Worm (Caenorhabditis elegans): ENCODE results near the gene ech-4.
A peak's percentile ranks its signal among the peaks of the same experiment; 100 is the strongest.

ech-4 gene

DNA sequence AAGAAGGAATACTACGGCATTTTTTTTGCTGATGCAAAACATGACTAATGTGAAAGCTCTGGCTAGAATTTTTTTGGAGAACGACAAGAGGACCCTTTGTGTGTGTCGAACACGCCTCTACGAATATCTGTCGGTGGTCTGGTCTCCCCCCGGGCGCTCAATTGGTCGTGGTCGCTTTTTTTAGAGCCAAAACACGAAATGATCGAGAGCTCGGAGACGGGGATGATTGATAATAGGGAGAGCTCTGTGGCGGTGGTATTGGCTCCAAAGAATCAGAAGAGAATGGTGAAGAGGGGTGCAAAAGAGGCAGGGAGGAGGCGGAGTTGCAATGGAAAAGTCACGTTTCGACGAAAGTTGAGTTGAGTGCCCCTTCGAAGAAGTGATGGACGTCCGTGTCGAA lies 8.7 kb downstream of the ech-4 start:
- TF ChIP-seq klf-2 (GFP tag; conservative IDR thresholded peaks at IDR 0.05): no peak
- TF ChIP-seq cog-1 (tag; optimal IDR thresholded peaks at IDR 0.05): no peak
- no peak for TF ChIP-seq flt-1 (GFP tag; IDR thresholded peaks at IDR 0.05)
- TF ChIP-seq ztf-23 (GFP tag; IDR thresholded peaks at IDR 0.05): no peak

DNA sequence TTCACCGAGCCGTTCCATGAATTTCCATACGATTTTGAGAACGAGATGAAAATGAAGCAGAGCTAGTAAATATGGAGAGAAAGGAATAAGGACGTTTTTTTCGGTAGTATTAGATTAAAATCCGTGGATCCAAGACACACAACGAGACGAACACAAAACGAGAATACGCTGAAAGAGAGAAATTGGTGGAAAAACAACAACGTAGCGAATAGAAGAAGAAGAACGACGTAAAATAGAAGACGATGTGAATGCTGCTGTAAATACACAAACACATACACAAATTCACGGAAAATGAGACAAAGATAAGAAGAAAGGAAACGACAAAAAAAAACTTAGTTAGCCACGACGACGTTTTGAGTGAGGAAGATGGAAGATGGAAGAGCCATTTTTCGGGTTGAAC lies 13.9 kb downstream of the ech-4 start:
- TF ChIP-seq ztf-29 (GFP tag; IDR thresholded peaks at IDR 0.05): no peak
- no peak for TF ChIP-seq T22C8.4 (GFP tag; IDR thresholded peaks at IDR 0.05)
- 0 out of 2 replicates have a peak, but pooled peaks have one; percentile 29 for TF ChIP-seq flt-1 (GFP tag; IDR thresholded peaks at IDR 0.05)
- no peak for TF ChIP-seq ref-1 (GFP tag; conservative IDR thresholded peaks at IDR 0.05)
- TF ChIP-seq cog-1 (tag; optimal IDR thresholded peaks at IDR 0.05): no peak
- TF ChIP-seq klf-2 (GFP tag; conservative IDR thresholded peaks at IDR 0.05): no peak
- no peak for TF ChIP-seq med-1 (GFP tag; optimal IDR thresholded peaks at IDR 0.05; ENCODE audit: insufficient read depth)
- TF ChIP-seq tab-1 (GFP tag; IDR thresholded peaks at IDR 0.05): no peak

DNA sequence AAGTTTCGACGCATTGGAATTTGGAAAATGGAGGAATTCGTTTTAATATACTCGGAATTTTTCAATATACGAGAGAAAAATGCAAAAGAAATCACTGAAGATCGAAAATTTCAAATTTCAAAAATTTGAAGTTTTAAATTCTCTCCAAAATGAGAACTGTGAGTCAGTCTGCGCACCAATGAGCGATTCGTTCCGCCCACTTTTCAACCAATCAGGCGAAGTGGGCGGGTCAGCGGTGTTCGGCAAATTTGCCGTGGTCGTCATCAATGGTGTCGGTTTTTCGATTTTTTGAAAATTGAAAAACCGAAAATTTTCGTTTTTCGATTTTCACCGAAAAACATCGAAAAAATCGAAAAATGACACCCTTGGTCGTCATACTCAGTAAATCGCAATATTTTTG lies 17.7 kb downstream of the ech-4 start:
- no peak for TF ChIP-seq ref-1 (GFP tag; conservative IDR thresholded peaks at IDR 0.05)
- no peak for TF ChIP-seq flt-1 (GFP tag; IDR thresholded peaks at IDR 0.05)
- TF ChIP-seq ztf-29 (GFP tag; IDR thresholded peaks at IDR 0.05): no peak
- TF ChIP-seq klf-2 (GFP tag; conservative IDR thresholded peaks at IDR 0.05): no peak
- TF ChIP-seq med-1 (GFP tag; optimal IDR thresholded peaks at IDR 0.05; ENCODE audit: insufficient read depth): no peak
- no peak for TF ChIP-seq ztf-23 (GFP tag; IDR thresholded peaks at IDR 0.05)

DNA sequence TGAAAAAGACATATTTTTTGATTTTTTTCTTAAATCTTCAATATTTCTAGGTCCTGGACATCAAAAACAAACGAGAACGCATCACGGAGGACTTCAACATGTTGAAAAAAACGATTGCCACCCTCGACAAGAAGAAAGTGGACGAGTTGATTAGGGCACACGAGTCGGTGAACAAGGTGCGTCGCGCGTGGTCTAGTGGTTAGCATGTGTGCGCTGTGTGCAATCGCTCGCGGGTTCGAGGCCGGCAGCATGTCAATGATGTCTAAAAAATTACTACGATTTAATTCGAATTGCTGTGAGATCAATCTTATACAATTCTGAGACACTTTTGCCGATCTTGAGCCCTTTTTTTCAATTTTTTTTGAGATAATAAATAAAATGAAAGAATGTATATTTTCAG lies 19.2 kb downstream of the ech-4 start:
- TF ChIP-seq cog-1 (tag; optimal IDR thresholded peaks at IDR 0.05): peak; percentile 92
- TF ChIP-seq ztf-23 (GFP tag; IDR thresholded peaks at IDR 0.05): peak; percentile 92
- TF ChIP-seq ref-1 (GFP tag; conservative IDR thresholded peaks at IDR 0.05): peak; percentile 98
- peak; percentile 93 for TF ChIP-seq T22C8.4 (GFP tag; IDR thresholded peaks at IDR 0.05)
- peak; percentile 69 for TF ChIP-seq med-1 (GFP tag; optimal IDR thresholded peaks at IDR 0.05; ENCODE audit: insufficient read depth)
- peak; percentile 97 for TF ChIP-seq flt-1 (GFP tag; IDR thresholded peaks at IDR 0.05)
- TF ChIP-seq klf-2 (GFP tag; conservative IDR thresholded peaks at IDR 0.05): peak; percentile 89
- peak; percentile 95 for TF ChIP-seq tab-1 (GFP tag; IDR thresholded peaks at IDR 0.05)
- peak; percentile 87 for TF ChIP-seq ztf-29 (GFP tag; IDR thresholded peaks at IDR 0.05)

DNA sequence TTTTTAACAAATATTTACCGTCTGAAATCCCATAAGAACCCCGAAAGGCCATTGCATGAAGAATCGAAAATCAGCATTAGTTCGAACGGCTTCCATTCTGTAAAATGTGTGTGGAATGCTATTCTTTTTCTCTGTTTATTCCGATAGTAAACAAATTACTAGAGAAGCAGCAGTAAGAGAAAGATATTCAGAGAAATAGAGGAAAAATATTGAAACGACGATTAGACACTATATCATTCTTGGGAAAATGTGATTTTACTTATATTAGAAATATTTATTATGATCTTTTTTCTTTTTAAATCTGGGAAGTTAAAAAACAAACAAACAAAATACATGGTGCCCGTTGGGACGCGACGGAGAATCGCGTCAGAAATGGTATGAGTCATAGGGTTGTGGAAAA lies 22.7 kb downstream of the ech-4 start, which contains the start of gene M106.8:
M106.8 (minus strand) TSS at position 101 of the 400 bp plus-strand sequence.
- TF ChIP-seq tab-1 (GFP tag; IDR thresholded peaks at IDR 0.05) (no peak), ztf-29 (GFP tag; IDR thresholded peaks at IDR 0.05) (no peak), flt-1 (GFP tag; IDR thresholded peaks at IDR 0.05) (no peak), ref-1 (GFP tag; conservative IDR thresholded peaks at IDR 0.05) (no peak), med-1 (GFP tag; optimal IDR thresholded peaks at IDR 0.05; ENCODE audit: insufficient read depth) (no peak), klf-2 (GFP tag; conservative IDR thresholded peaks at IDR 0.05) (no peak), ztf-23 (GFP tag; IDR thresholded peaks at IDR 0.05) (no peak)

DNA sequence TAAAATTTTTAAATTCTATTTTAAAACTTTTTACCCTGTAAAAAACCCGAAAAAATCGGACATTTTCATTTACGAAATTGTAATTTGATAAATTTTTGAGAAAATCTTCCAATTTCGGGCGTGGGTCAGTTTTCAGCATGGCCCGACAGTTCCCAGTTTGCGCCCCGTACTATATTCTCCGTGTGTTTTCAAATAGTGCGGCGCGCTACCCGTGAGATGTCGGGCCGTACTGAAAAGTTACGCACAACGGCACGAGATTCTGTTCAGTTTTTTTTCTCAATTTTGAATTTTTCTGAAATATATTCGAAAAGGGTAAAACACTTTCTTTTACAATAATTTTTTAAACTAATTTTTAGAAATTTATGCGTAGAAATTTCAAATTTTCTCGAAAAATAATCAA lies 26.2 kb downstream of the ech-4 start:
- TF ChIP-seq tab-1 (GFP tag; IDR thresholded peaks at IDR 0.05): no peak
- no peak for TF ChIP-seq ref-1 (GFP tag; conservative IDR thresholded peaks at IDR 0.05)
- no peak for TF ChIP-seq T22C8.4 (GFP tag; IDR thresholded peaks at IDR 0.05)
- TF ChIP-seq cog-1 (tag; optimal IDR thresholded peaks at IDR 0.05): no peak
- no peak for TF ChIP-seq ztf-29 (GFP tag; IDR thresholded peaks at IDR 0.05)
- TF ChIP-seq ztf-23 (GFP tag; IDR thresholded peaks at IDR 0.05): no peak
- TF ChIP-seq klf-2 (GFP tag; conservative IDR thresholded peaks at IDR 0.05): no peak
- TF ChIP-seq flt-1 (GFP tag; IDR thresholded peaks at IDR 0.05): no peak
- TF ChIP-seq med-1 (GFP tag; optimal IDR thresholded peaks at IDR 0.05; ENCODE audit: insufficient read depth): no peak

DNA sequence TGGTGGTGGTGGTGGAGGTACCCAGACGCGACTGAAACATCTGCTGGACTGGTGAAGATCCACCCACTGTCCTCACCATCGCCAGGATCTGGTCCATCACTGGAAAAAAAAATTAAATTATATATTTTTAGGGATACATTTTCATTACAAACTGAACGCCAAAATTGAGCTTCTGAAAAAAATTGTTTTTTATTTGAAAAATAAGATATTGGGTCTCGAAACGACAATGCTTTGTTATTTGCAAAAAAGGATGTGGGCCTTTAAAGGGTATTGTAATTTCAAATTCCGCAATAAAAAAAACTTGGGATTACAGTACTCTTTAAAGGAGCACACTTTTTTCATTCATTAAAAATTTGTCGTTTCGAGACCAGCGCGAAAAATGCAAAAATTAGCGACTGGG lies 29.1 kb downstream of the ech-4 start, which contains the start of gene M106.2:
M106.2 (minus strand) TSS at position 101 of the 400 bp plus-strand sequence.
- TF ChIP-seq ztf-29 (GFP tag; IDR thresholded peaks at IDR 0.05): no peak

DNA sequence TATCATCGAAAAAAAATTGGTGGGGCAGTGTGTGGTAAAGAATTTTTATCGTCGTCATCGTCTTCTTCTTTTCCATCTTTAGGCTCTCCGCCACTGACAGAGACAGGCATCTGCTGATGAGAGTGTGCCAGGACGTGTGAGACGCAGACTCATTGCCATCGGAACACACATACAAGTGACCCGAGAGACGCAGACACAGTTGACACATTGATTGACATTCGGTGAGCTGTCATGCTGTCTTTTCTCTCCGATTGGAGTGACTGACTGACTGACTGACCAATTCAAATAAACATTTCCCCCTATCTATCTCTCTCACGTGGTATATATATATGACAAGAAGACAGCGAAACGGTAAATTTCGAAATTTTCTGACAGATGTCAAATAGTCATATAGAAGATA lies 30.3 kb downstream of the ech-4 start:
- TF ChIP-seq cog-1 (tag; optimal IDR thresholded peaks at IDR 0.05) (peak; percentile 68), ztf-23 (GFP tag; IDR thresholded peaks at IDR 0.05) (no peak)

DNA sequence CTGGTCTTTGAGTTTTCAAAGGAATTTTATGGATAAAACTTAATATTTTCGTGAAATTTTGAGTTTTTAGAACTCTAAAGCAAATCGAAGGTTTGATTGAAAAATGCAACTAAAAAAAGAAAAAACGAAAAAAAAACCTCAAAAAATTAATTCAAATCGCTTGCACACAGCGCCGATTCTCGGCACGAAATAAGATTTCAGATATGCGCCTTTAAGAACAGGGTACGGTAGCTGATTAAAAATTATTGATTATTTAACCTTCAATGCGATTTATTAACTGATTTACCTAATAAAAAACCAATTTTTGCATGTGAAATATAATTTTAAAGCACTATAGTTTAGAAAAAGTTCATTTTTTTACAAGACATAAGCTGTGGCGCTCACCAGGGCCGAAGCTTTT lies 32.0 kb downstream of the ech-4 start:
- TF ChIP-seq med-1 (GFP tag; optimal IDR thresholded peaks at IDR 0.05; ENCODE audit: insufficient read depth): no peak
- TF ChIP-seq tab-1 (GFP tag; IDR thresholded peaks at IDR 0.05): no peak
- no peak for TF ChIP-seq flt-1 (GFP tag; IDR thresholded peaks at IDR 0.05)
- no peak for TF ChIP-seq ztf-23 (GFP tag; IDR thresholded peaks at IDR 0.05)
- TF ChIP-seq ztf-29 (GFP tag; IDR thresholded peaks at IDR 0.05): no peak
- TF ChIP-seq T22C8.4 (GFP tag; IDR thresholded peaks at IDR 0.05): no peak
- no peak for TF ChIP-seq cog-1 (tag; optimal IDR thresholded peaks at IDR 0.05)

DNA sequence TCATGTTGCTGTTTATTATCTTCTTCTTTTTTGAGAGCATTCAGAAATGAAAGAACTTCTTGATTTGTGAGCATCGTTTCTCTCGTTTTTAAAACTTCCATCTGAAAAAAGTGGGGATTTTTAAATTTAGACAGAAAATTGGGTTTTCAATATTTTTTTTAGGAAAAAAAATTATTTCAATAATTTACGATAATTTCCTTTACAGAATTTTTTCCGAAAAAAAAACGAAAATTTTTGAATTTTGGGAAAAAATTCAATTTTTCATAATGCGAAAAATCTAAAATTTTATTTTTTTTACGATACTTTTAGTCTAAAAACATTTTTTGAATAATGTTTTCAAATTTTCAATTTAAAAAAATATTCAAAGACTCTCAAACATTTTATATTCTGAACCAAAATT lies 36.2 kb downstream of the ech-4 start, which contains the start of gene M106.7:
M106.7 (minus strand) TSS at position 101 of the 400 bp plus-strand sequence.
- no peak for TF ChIP-seq T22C8.4 (GFP tag; IDR thresholded peaks at IDR 0.05)
- no peak for TF ChIP-seq klf-2 (GFP tag; conservative IDR thresholded peaks at IDR 0.05)
- TF ChIP-seq ztf-29 (GFP tag; IDR thresholded peaks at IDR 0.05): no peak
- no peak for TF ChIP-seq ztf-23 (GFP tag; IDR thresholded peaks at IDR 0.05)
- TF ChIP-seq flt-1 (GFP tag; IDR thresholded peaks at IDR 0.05): no peak
- no peak for TF ChIP-seq tab-1 (GFP tag; IDR thresholded peaks at IDR 0.05)
- TF ChIP-seq cog-1 (tag; optimal IDR thresholded peaks at IDR 0.05): no peak
- TF ChIP-seq med-1 (GFP tag; optimal IDR thresholded peaks at IDR 0.05; ENCODE audit: insufficient read depth): no peak
- no peak for TF ChIP-seq ref-1 (GFP tag; conservative IDR thresholded peaks at IDR 0.05)

DNA sequence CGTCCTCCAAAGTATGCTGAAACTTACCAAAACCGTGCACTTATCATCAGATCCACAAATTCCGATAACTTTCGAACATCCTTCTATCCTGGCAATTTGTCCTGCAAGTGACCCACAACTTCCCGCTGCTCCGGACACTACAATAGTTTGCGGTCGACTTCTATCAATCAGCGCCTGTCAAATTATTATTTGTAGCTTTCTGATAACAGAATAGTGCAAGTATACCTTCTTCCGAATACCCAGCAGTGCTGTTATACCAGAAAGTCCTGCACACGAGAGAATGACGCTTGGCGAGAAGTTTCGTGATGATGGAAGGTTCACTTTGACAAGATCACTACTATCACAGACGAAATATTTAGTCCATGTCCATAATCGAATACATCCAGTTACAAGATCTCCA lies 38.5 kb downstream of the ech-4 start:
- TF ChIP-seq flt-1 (GFP tag; IDR thresholded peaks at IDR 0.05): no peak
- no peak for TF ChIP-seq ref-1 (GFP tag; conservative IDR thresholded peaks at IDR 0.05)
- no peak for TF ChIP-seq T22C8.4 (GFP tag; IDR thresholded peaks at IDR 0.05)
- no peak for TF ChIP-seq tab-1 (GFP tag; IDR thresholded peaks at IDR 0.05)
- TF ChIP-seq med-1 (GFP tag; optimal IDR thresholded peaks at IDR 0.05; ENCODE audit: insufficient read depth): no peak
- no peak for TF ChIP-seq cog-1 (tag; optimal IDR thresholded peaks at IDR 0.05)
- no peak for TF ChIP-seq ztf-23 (GFP tag; IDR thresholded peaks at IDR 0.05)
- TF ChIP-seq klf-2 (GFP tag; conservative IDR thresholded peaks at IDR 0.05): no peak
- TF ChIP-seq ztf-29 (GFP tag; IDR thresholded peaks at IDR 0.05): no peak

All from whole organism, midembryonic.